Worm (Caenorhabditis elegans) whole organism, early embryonic: Measurements from ENCODE around the gene gegf-1.

ENCODE experiments used
- B0310.2 ChIP-seq: sonication (generic microtip); optimal IDR thresholded peaks from 2 replicates; lab custom pipeline; 2016; ENCODE audit warnings: mild to moderate bottlenecking, missing genetic modification characterization, missing compliant biosample characterization
- F13C5.2 ChIP-seq: sonication (generic microtip); optimal IDR thresholded peaks from 2 replicates; lab custom pipeline; 2017; ENCODE audit warnings: mild to moderate bottlenecking, missing genetic modification characterization, inconsistent platforms, missing compliant biosample characterization
- aly-1 ChIP-seq: sonication (generic microtip); optimal IDR thresholded peaks from 2 replicates; lab custom pipeline; 2016; ENCODE audit warnings: missing genetic modification characterization, missing compliant biosample characterization
- ama-1 ChIP-seq: fragments of 150-350 bp; optimal IDR thresholded peaks from 2 replicates; lab custom pipeline; 2014
- ceh-13 ChIP-seq: fragments of 200-800 bp; sonication (Bioruptor generic); optimal IDR thresholded peaks from 2 replicates; lab custom pipeline; 2018; ENCODE audit warnings: mild to moderate bottlenecking, missing genetic modification characterization, missing compliant biosample characterization
- ceh-36 ChIP-seq: sonication (generic microtip); optimal IDR thresholded peaks from 2 replicates; lab custom pipeline; 2016; ENCODE audit warnings: missing genetic modification characterization, inconsistent platforms, missing compliant biosample characterization
- ets-7 ChIP-seq: sonication (generic microtip); optimal IDR thresholded peaks from 2 replicates; lab custom pipeline; 2016; ENCODE audit warnings: missing genotype, missing genetic modification characterization, missing compliant biosample characterization
- flt-1 ChIP-seq: fragments of 200-800 bp; sonication (Bioruptor generic); IDR thresholded peaks from 2 replicates; pipeline ENCODE4 v1.3.6; 2022; ENCODE audit warnings: missing genetic modification characterization, missing compliant biosample characterization
- hmbx-1 ChIP-seq: sonication (generic microtip); optimal IDR thresholded peaks from 2 replicates; lab custom pipeline; 2016; ENCODE audit warnings: mild to moderate bottlenecking, missing genetic modification characterization, missing compliant biosample characterization
- hmg-4 ChIP-seq: fragments of 200-800 bp; sonication (Bioruptor generic); optimal IDR thresholded peaks from 2 replicates; lab custom pipeline; 2018; ENCODE audit warnings: mild to moderate bottlenecking, missing genetic modification characterization, missing compliant biosample characterization
- hnd-1 ChIP-seq: sonication (generic microtip); optimal IDR thresholded peaks from 2 replicates; lab custom pipeline; 2016; ENCODE audit warnings: missing genetic modification characterization, missing compliant biosample characterization
- pes-1 ChIP-seq: fragments of 200-800 bp; sonication (Bioruptor generic); IDR thresholded peaks from 2 replicates; pipeline ENCODE4 v1.3.6; 2022; ENCODE audit warnings: missing genetic modification reagents, missing genetic modification characterization, missing compliant biosample characterization
- scrt-1 ChIP-seq: fragments of 200-800 bp; sonication (Bioruptor generic); IDR thresholded peaks from 2 replicates; pipeline ENCODE4 v1.3.6; 2022; ENCODE audit warnings: missing genetic modification characterization, missing compliant biosample characterization
- sea-1 ChIP-seq: fragments of 200-800 bp; sonication (Bioruptor generic); conservative IDR thresholded peaks from 2 replicates; pipeline ENCODE4 v1.3.6; 2022; ENCODE audit warnings: missing genetic modification characterization, missing compliant biosample characterization
- tbx-11 ChIP-seq: fragments of 200-800 bp; sonication (Bioruptor generic); IDR thresholded peaks from 2 replicates; pipeline ENCODE4 v1.3.6; 2022; ENCODE audit warnings: missing genetic modification characterization, missing compliant biosample characterization
- tbx-37 ChIP-seq: fragments of 200-800 bp; sonication (Bioruptor generic); conservative IDR thresholded peaks from 2 replicates; pipeline ENCODE4 v1.3.6; 2022; ENCODE audit warnings: missing genetic modification reagents, missing genetic modification characterization, missing compliant biosample characterization
- tra-4 ChIP-seq: sonication (generic microtip); optimal IDR thresholded peaks from 2 replicates; lab custom pipeline; 2017; ENCODE audit warnings: missing genetic modification characterization, missing compliant biosample characterization

The gegf-1 gene

DNA sequence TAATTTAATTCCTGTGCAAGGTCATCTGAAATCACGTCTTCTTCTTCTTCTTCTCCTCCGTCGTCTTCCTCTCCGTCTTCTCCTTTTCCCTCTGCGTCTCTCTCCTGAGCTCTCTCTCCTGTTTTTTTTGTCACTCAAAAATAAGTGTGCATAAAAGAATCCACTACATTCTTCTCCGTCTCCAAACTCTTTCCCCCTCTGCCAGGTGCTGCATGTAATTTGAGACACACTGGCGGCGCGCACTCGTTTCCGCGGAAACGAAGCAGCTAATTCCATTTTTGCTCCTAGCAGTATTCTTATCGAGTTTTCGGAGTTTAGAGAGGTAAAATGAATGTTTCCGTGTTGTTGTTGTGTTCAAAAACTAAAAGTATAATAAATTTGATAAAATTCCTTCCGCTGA, 28.4 kb upstream of the gegf-1 start:
- TF ChIP-seq F13C5.2 (tag; lab: Kevin White, UChicago) (no peak), hmbx-1 (tag; lab: Kevin White, UChicago) (no peak), hnd-1 (tag; lab: Kevin White, UChicago) (no peak), sea-1 (GFP tag; lab: Robert Waterston, UW) (no peak), tbx-11 (GFP tag; lab: Robert Waterston, UW) (no peak), hmg-4 (GFP tag; lab: Kevin White, UChicago) (no peak)

DNA sequence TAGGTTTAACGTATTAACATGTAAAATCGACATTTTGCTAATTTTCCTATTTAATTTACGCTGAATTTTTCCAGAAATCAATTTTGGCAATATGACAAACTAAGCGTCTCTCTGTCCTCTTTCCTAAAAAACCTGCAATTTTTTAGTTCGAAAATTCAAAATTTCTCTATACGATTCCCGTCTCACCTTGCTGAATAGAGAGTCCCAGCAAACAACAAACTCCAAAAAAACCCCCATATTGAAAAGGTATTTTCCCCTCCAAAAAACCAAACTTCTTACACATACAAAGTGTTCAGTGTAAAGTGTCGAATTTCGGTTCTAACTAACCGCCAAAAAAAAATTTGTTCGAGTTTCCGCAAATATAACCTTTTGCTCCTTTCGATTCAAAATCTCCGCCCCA, 26.5 kb upstream of the gegf-1 start, which contains the start of gene pnc-1:
TSS of gene pnc-1 (plus strand) at position 301 of the 400 bp plus-strand sequence.
- no peak for TF ChIP-seq tra-4

DNA sequence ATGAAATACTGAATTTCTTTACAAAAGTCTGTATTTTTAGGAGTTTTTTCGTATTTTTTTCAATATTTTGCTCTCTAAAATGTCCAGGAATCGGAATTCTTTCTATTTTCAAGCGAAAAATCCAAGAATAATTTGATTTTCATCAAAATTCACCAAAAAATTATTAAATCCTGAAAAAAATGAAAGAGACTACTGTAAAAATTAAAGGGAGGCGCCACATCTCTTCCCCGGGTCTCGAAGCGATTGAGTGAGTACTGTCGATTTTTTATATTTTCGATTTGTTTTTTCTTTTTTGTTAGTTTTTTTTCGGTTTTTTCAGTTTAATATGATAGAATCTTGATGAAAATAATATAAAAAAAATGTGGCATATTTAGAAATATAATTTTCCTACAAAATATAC, 25.8 kb upstream of the gegf-1 start:
- no peak for TF ChIP-seq F13C5.2 (tag; lab: Kevin White, UChicago)
- no peak for TF ChIP-seq B0310.2 (tag; lab: Kevin White, UChicago)
- no peak for TF ChIP-seq ets-7 (tag; lab: Kevin White, UChicago)
- no peak for TF ChIP-seq flt-1 (GFP tag; lab: Robert Waterston, UW)
- TF ChIP-seq ama-1: no peak
- TF ChIP-seq hmbx-1 (tag; lab: Kevin White, UChicago): no peak
- no peak for TF ChIP-seq tra-4
- no peak for TF ChIP-seq hnd-1 (tag; lab: Kevin White, UChicago)
- no peak for TF ChIP-seq tbx-11 (GFP tag; lab: Robert Waterston, UW)
- no peak for TF ChIP-seq tbx-37
- TF ChIP-seq ceh-13 (GFP tag; lab: Kevin White, UChicago): no peak
- no peak for TF ChIP-seq ceh-36 (tag; lab: Kevin White, UChicago)
- TF ChIP-seq sea-1 (GFP tag; lab: Robert Waterston, UW): no peak

DNA sequence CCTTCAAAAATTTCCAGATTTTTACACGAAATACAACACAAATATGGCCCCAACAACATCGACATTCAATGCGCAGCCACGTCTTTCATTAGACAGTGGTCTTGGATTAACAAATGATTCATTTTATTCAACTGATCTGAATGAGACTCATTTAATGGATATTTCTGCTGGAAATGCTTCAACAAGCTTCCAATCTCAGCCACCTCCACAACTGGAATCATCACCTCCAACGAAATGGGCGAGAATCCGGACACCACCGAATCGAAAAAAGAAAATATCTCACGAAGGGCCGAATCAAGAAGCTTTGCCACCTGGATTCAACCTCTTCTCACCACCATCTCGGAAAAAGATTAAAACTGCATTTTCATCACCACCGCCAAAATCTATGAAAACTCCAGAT, 22.0 kb upstream of the gegf-1 start:
- TF ChIP-seq hmg-4 (GFP tag; lab: Kevin White, UChicago): no peak
- no peak for TF ChIP-seq F13C5.2 (tag; lab: Kevin White, UChicago)
- no peak for TF ChIP-seq ceh-36 (tag; lab: Kevin White, UChicago)
- TF ChIP-seq sea-1 (GFP tag; lab: Robert Waterston, UW): no peak
- no peak for TF ChIP-seq ets-7 (tag; lab: Kevin White, UChicago)
- no peak for TF ChIP-seq tbx-11 (GFP tag; lab: Robert Waterston, UW)
- TF ChIP-seq tra-4: no peak
- TF ChIP-seq tbx-37: no peak
- no peak for TF ChIP-seq B0310.2 (tag; lab: Kevin White, UChicago)
- no peak for TF ChIP-seq flt-1 (GFP tag; lab: Robert Waterston, UW)
- no peak for TF ChIP-seq hmbx-1 (tag; lab: Kevin White, UChicago)
- no peak for TF ChIP-seq pes-1
- TF ChIP-seq ama-1: no peak
- no peak for TF ChIP-seq hnd-1 (tag; lab: Kevin White, UChicago)
- TF ChIP-seq scrt-1: no peak

DNA sequence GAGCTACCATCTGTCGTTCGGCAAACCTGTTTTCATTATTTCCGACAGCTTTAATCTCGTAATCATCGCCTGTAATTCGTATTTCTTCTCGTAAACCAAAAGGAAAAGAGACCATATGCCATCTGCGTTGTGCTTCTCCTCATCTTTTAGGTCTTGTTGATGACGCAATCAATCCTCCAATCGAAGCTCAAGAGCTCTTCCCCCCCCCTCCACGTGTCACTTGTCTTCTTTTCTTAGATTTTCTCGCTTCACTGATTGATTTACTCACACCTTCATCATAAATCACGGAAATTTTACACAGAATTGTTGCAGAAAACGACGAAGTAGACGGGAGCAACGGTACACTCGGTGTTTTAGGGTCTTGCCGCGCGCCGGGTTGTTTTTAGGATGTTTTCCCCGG, 21.0 kb upstream of the gegf-1 start, which contains the start of gene tcl-2:
TSS of gene tcl-2 (plus strand) at position 388 of the 400 bp plus-strand sequence.
- TF ChIP-seq B0310.2 (tag; lab: Kevin White, UChicago) (no peak), ets-7 (tag; lab: Kevin White, UChicago) (no peak), tbx-11 (GFP tag; lab: Robert Waterston, UW) (no peak), F13C5.2 (tag; lab: Kevin White, UChicago) (no peak), tbx-37 (no peak), ceh-36 (tag; lab: Kevin White, UChicago) (no peak), ama-1 (no peak), hmg-4 (GFP tag; lab: Kevin White, UChicago) (no peak), scrt-1 (no peak), aly-1 (tag; lab: Kevin White, UChicago) (no peak), pes-1 (no peak), flt-1 (GFP tag; lab: Robert Waterston, UW) (no peak), ceh-13 (GFP tag; lab: Kevin White, UChicago) (no peak), hnd-1 (tag; lab: Kevin White, UChicago) (no peak), sea-1 (GFP tag; lab: Robert Waterston, UW) (no peak), tra-4 (no peak)

DNA sequence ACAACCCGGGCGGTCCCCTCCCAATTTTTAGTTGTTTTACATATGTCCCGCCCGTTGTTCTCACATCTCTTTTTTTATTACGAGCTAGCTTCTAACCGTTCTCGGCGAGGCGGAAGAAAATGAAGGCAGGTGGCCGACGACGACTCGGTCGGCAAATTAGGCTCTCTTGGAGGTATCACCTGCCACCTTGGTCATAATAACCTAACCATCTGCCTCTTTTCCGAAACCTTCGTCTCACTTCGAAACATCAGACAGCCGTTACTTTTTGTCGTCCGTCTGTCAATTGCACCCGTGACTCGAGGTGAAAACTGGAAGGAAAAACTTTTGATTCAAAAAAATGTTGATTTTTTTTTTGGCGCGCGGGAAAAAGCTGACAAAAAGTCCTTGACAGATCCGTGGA, 19.8 kb upstream of the gegf-1 start:
- TF ChIP-seq pes-1 (0 out of 2 replicates have a peak, but pooled peaks have one; percentile 35), tbx-37 (no peak), scrt-1 (0 out of 2 replicates have a peak, but pooled peaks have one; percentile 20), hmg-4 (GFP tag; lab: Kevin White, UChicago) (peak; percentile 6)

DNA sequence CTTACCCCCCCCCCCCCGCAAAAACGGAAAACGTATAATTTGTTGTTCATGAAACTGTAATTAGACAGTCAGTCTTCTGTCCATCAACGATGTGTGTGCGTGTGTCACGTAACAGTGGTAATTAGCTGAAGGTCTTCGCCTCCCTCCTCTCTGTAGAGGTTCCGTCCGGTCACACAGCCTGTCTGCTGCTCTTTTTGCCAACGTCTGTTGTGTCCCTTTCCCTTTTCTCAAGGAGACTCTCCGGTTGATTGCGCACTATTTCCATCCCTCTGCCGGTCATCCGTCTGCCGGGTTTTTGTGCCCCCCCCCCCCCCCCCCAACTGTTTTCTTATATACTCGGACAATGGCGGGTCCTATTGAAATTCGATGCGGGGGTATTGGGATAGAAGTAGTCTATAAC, 18.0 kb upstream of the gegf-1 start:
- TF ChIP-seq sea-1 (GFP tag; lab: Robert Waterston, UW) (0 out of 2 replicates have a peak, but pooled peaks have one; percentile 24), hmg-4 (GFP tag; lab: Kevin White, UChicago) (peak; percentile 93), flt-1 (GFP tag; lab: Robert Waterston, UW) (peak; percentile 50), B0310.2 (tag; lab: Kevin White, UChicago) (peak; percentile 73), tbx-37 (no peak), ceh-36 (tag; lab: Kevin White, UChicago) (peak; percentile 1), pes-1 (peak; percentile 62; the same call in 1 of the 2 replicates), hmbx-1 (tag; lab: Kevin White, UChicago) (no peak), scrt-1 (0 out of 2 replicates have a peak, but pooled peaks have one; percentile 28)

DNA sequence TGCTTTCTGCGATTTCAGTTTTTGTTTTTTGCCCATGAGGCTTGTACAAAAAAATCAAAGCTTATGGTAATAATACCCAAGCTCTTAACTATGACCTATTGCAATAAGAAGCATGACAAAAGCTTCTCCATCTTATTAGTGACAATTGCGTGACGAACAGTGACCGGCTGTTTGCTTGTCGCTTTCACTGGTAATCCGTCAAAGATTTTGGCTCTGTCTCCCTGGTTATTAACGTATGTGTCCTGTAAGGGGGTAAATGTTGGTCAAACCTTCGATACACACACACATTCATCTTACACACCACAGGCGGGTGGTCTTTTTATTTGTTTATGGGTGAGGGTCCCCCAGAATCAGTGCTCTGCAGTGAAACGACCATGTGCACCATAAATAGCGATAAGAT, 16.4 kb upstream of the gegf-1 start:
- TF ChIP-seq hmg-4 (GFP tag; lab: Kevin White, UChicago) (peak; percentile 64), tbx-11 (GFP tag; lab: Robert Waterston, UW) (no peak)
